Fruit fly (Drosophila melanogaster) whole organism, adult: ENCODE results near the gene Bre1.

ENCODE experiments used
- cnc ChIP-seq, 2 experiments: fragments of >200 bp; optimal IDR thresholded peaks; 2 replicates each; lab custom pipeline; 2017
- kay ChIP-seq: fragments of 200-800 bp; sonication (Bioruptor generic); peaks from one replicate; lab custom pipeline; 2016; ENCODE audit warnings: missing biosample characterization, missing genetic modification characterization, borderline replicate concordance

dm6 chr3L:5810633-5811341 lies 16.8 kb upstream of the Bre1 start, which contains the start of the genes S6k and kri:
- TF ChIP-seq kay (GFP tag; lab: Kevin White, UChicago) (no peak), cnc (optimal IDR thresholded peaks at IDR 0.05; lab: Kevin White, UChicago) (no peak)
